Worm (Caenorhabditis elegans) whole organism, late embryonic: Measurements from ENCODE around the gene R148.5.

Source experiments
- ama-1 ChIP-seq: fragments of 150-350 bp; optimal IDR thresholded peaks from 2 replicates; lab custom pipeline; 2014
- ceh-31 ChIP-seq: sonication (generic microtip); optimal IDR thresholded peaks from 2 replicates; lab custom pipeline; 2016; ENCODE audit warnings: missing genetic modification characterization, missing compliant biosample characterization
- hlh-13 ChIP-seq: fragments of 200-800 bp; sonication (Bioruptor generic); optimal IDR thresholded peaks from 2 replicates; lab custom pipeline; 2018; ENCODE audit warnings: mild to moderate bottlenecking, missing genetic modification characterization, missing compliant biosample characterization
- nhr-11 ChIP-seq: fragments of 150-350 bp; optimal IDR thresholded peaks from 2 replicates; lab custom pipeline; 2014; ENCODE audit warnings: missing biosample characterization, missing genetic modification characterization
- pha-4 ChIP-seq: fragments of 150-350 bp; optimal IDR thresholded peaks from 2 replicates; lab custom pipeline; 2018; ENCODE audit warnings: missing biosample characterization, missing genetic modification reagents, missing genetic modification characterization

DNA sequence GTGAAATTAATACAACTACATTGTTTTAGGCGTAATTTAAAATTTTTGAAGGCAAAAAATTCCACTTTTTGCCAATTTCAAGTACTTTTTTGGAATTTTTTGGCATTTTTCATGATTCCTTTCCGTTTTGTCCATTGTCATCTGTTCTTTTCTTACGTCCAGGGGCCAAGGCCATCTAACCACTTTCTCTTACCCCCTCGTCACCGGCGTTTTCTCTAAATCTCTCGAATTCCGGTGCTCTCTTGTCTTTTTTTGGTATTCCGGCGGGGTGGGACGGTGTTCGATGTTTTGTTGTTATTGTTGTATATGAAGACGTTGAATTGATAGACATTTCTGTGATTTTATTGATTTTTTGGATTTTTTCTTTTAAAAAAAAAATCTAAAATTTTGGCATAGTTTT lies 3.8 kb upstream of the R148.5 start:
- TF ChIP-seq pha-4 (no peak), ceh-31 (no peak), nhr-11 (tag; lab: Kevin White, UChicago) (no peak), ama-1 (lab: Kevin White, UChicago) (no peak), hlh-13 (GFP tag; lab: Kevin White, UChicago) (no peak)
